Fruit fly (Drosophila melanogaster): ENCODE results near the gene Lamtor4.

DNA sequence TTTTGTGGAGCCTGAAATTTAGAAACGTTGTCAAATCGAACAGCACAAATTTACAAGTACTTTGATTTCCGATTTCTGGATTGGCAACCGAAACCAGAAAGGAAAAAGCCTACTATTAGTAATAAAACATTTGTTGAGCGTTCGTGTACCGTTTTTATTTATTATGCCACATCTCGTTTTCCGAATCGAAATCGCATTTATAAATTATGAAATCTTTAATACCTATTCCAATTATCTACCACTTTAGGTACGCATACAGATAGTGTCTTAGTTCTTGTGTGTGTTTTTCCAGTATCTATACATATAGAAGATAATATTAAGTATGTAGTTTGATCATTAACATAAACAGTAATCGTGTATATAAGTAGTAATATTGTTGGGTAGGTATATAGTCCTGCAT lies 13.1 kb downstream of the Lamtor4 start, which contains the start of gene mge:
- TF ChIP-seq CG8478 (optimal IDR thresholded peaks at IDR 0.05) (no peak), psq (optimal IDR thresholded peaks at IDR 0.05) (no peak), Dll (optimal IDR thresholded peaks at IDR 0.05) (no peak), EcR (GFP tag; optimal IDR thresholded peaks at IDR 0.05) (no peak)
